Fruit fly (Drosophila melanogaster) whole organism, embryonic: ENCODE data around the gene thoc7.
A peak's percentile ranks its signal among the peaks of the same experiment; 100 is the strongest.

Experiments
- Ada2b ChIP-seq: fragments of 200-800 bp; sonication (Bioruptor generic); IDR thresholded peaks from 2 replicates; pipeline ENCODE4 v1.3.6; 2022; ENCODE audit warnings: missing biosample characterization, missing genetic modification characterization
- Awh ChIP-seq: fragments of 200-800 bp; sonication (Bioruptor generic); IDR thresholded peaks from 2 replicates; pipeline ENCODE4, ENCODE4 v1.3.6; 2022; ENCODE audit warnings: missing biosample characterization, missing genetic modification characterization
- Blimp-1 ChIP-seq: fragments of 200-800 bp; sonication (Bioruptor generic); optimal IDR thresholded peaks from 3 replicates; lab custom pipeline; 2018; ENCODE audit warnings: missing biosample characterization, missing genetic modification characterization, mild to moderate bottlenecking, moderate library complexity, missing genetic modification reagents
- C15 ChIP-seq: fragments of 200-800 bp; sonication (Bioruptor generic); IDR thresholded peaks from 3 replicates; pipeline ENCODE4 v1.3.6; 2022; ENCODE audit warnings: missing biosample characterization, missing genetic modification characterization
- CG12236 ChIP-seq: fragments of 200-800 bp; sonication (Bioruptor generic); optimal IDR thresholded peaks from 2 replicates; lab custom pipeline; 2016; ENCODE audit warnings: missing biosample characterization, missing genetic modification characterization
- CG12659 ChIP-seq: fragments of 200-800 bp; sonication (Bioruptor generic); optimal IDR thresholded peaks from 3 replicates; lab custom pipeline; 2017; ENCODE audit warnings: mild to moderate bottlenecking, missing biosample characterization, missing genetic modification reagents, missing genetic modification characterization
- CG12744 ChIP-seq: fragments of 200-800 bp; sonication (Bioruptor generic); optimal IDR thresholded peaks from 2 replicates; lab custom pipeline; 2016; ENCODE audit warnings: missing biosample characterization, missing genetic modification characterization
- CG13123 ChIP-seq: fragments of 200-800 bp; sonication (Bioruptor generic); optimal IDR thresholded peaks from 2 replicates; lab custom pipeline; 2016; ENCODE audit warnings: missing biosample characterization, missing genetic modification characterization
- CG13775 ChIP-seq: fragments of 200-800 bp; sonication (Bioruptor generic); optimal IDR thresholded peaks from 3 replicates; lab custom pipeline; 2017; ENCODE audit warnings: missing biosample characterization, mild to moderate bottlenecking, missing genetic modification characterization
- CG14050 ChIP-seq: fragments of 200-800 bp; sonication (Bioruptor generic); IDR thresholded peaks from 3 replicates; pipeline ENCODE4 v1.3.6; 2022; ENCODE audit warnings: missing biosample characterization, missing genetic modification characterization
- CG17328 ChIP-seq: fragments of 200-800 bp; sonication (Bioruptor generic); IDR thresholded peaks from 2 replicates; pipeline ENCODE4 v1.3.6; 2022; ENCODE audit warnings: missing biosample characterization, missing genetic modification characterization
- CG17612 ChIP-seq: fragments of 200-800 bp; sonication (Bioruptor generic); IDR thresholded peaks from 2 replicates; pipeline ENCODE4 v1.3.6; 2022; ENCODE audit warnings: missing biosample characterization, missing genetic modification characterization
- CG2120 ChIP-seq: fragments of 200-800 bp; sonication (Bioruptor generic); optimal IDR thresholded peaks from 3 replicates; lab custom pipeline; 2016; ENCODE audit warnings: missing biosample characterization, missing genetic modification characterization
- CG43689 ChIP-seq: fragments of 200-800 bp; sonication (Bioruptor generic); IDR thresholded peaks from 2 replicates; pipeline ENCODE4 v1.3.6; 2022; ENCODE audit warnings: missing biosample characterization, missing genetic modification characterization
- CG6689 ChIP-seq: fragments of 200-800 bp; sonication (Bioruptor generic); IDR thresholded peaks from 2 replicates; pipeline ENCODE4 v1.3.6; 2022; ENCODE audit warnings: missing biosample characterization, missing genetic modification characterization
- CG6791 ChIP-seq: fragments of 200-800 bp; sonication (Bioruptor generic); IDR thresholded peaks from 3 replicates; pipeline ENCODE4 v1.3.6; 2022; ENCODE audit warnings: missing biosample characterization, missing genetic modification characterization; ENCODE audit not compliant: partially characterized antibody
- CG8290 ChIP-seq, 3 experiments: fragments of 200-800 bp; sonication (Bioruptor generic); optimal IDR thresholded peaks; 2 replicates each; lab custom pipeline; 2016 to 2019; ENCODE audit warnings: missing biosample characterization in 3 of 3, missing genetic modification characterization in 3 of 3, mild to moderate bottlenecking in 2 of 3, moderate library complexity in 1 of 3
- D ChIP-seq, 2 experiments: fragments of 200-800 bp in 1 of 2; fragments of >200 bp in 1 of 2; sonication (Bioruptor generic) in 1 of 2; optimal IDR thresholded peaks; 2 replicates in 1 of 2; 3 replicates in 1 of 2; lab custom pipeline; 2017; ENCODE audit warnings: mild to moderate bottlenecking in 1 of 2, missing biosample characterization in 1 of 2, missing genetic modification characterization in 1 of 2, missing genetic modification reagents in 1 of 2
- Dbx ChIP-seq: fragments of 200-800 bp; sonication (Bioruptor generic); IDR thresholded peaks from 3 replicates; pipeline ENCODE4 v1.3.6; 2022; ENCODE audit warnings: missing biosample characterization, missing genetic modification characterization
- Dek ChIP-seq: fragments of 200-800 bp; sonication (Bioruptor generic); optimal IDR thresholded peaks from 3 replicates; lab custom pipeline; 2019; ENCODE audit warnings: missing biosample characterization, mild to moderate bottlenecking, missing genetic modification characterization, moderate library complexity
- Dip3 ChIP-seq: fragments of 200-800 bp; sonication (Bioruptor generic); optimal IDR thresholded peaks from 3 replicates; lab custom pipeline; 2016; ENCODE audit warnings: missing biosample characterization, missing genetic modification characterization
- E2f1 ChIP-seq: fragments of 200-800 bp; sonication (Bioruptor generic); IDR thresholded peaks from 2 replicates; pipeline ENCODE4 v1.3.6; 2022; ENCODE audit warnings: missing biosample characterization, missing genetic modification characterization
- E2f2 ChIP-seq: fragments of 200-800 bp; sonication (Bioruptor generic); IDR thresholded peaks from 2 replicates; pipeline ENCODE4 v1.3.6; 2022; ENCODE audit warnings: missing biosample characterization, missing genetic modification characterization
- Gug ChIP-seq: fragments of 200-800 bp; sonication (Bioruptor generic); IDR thresholded peaks from 4 replicates; pipeline ENCODE4 v1.3.6; 2022; ENCODE audit warnings: missing biosample characterization, missing genetic modification characterization
- HLHmδ ChIP-seq: fragments of 200-800 bp; sonication (Bioruptor generic); optimal IDR thresholded peaks from 2 replicates; lab custom pipeline; 2018; ENCODE audit warnings: missing biosample characterization, mild to moderate bottlenecking, missing genetic modification characterization, moderate library complexity
- Trl ChIP-seq, 3 experiments: fragments of >200 bp in 2 of 3; fragments of 200-800 bp in 1 of 3; sonication (Bioruptor generic) in 1 of 3; optimal IDR thresholded peaks; 2 replicates in 1 of 3; 3 replicates in 2 of 3; lab custom pipeline; 2016 to 2017; ENCODE audit warnings: missing biosample characterization in 1 of 3, missing genetic modification characterization in 1 of 3
- aop ChIP-seq: fragments of 200-800 bp; sonication (Bioruptor generic); IDR thresholded peaks from 2 replicates; pipeline ENCODE4 v1.3.6; 2022; ENCODE audit warnings: missing biosample characterization, missing genetic modification characterization
- bbx ChIP-seq: fragments of 200-800 bp; sonication (Bioruptor generic); IDR thresholded peaks from 2 replicates; pipeline ENCODE4 v1.3.6; 2022; ENCODE audit warnings: missing biosample characterization, missing genetic modification characterization; ENCODE audit not compliant: partially characterized antibody
- cas ChIP-seq: fragments of 200-800 bp; sonication (Bioruptor generic); IDR thresholded peaks from 2 replicates; pipeline ENCODE4 v1.3.6; 2022; ENCODE audit warnings: missing biosample characterization, missing genetic modification characterization
- da ChIP-seq: fragments of 200-800 bp; sonication (Bioruptor generic); optimal IDR thresholded peaks from 2 replicates; lab custom pipeline; 2016; ENCODE audit warnings: missing biosample characterization, missing genetic modification characterization
- eyg ChIP-seq: fragments of 200-800 bp; sonication (Bioruptor generic); optimal IDR thresholded peaks from 3 replicates; lab custom pipeline; 2016; ENCODE audit warnings: missing biosample characterization, missing genetic modification characterization
- fd102C ChIP-seq: fragments of 200-800 bp; sonication (Bioruptor generic); optimal IDR thresholded peaks from 2 replicates; lab custom pipeline; 2018; ENCODE audit warnings: missing biosample characterization, mild to moderate bottlenecking, missing genetic modification characterization, moderate library complexity
- gro ChIP-seq: fragments of 200-800 bp; sonication (Bioruptor generic); optimal IDR thresholded peaks from 2 replicates; lab custom pipeline; 2016; ENCODE audit warnings: missing biosample characterization, missing genetic modification characterization
- insv ChIP-seq, 2 experiments: fragments of 200-800 bp; sonication (Bioruptor generic); optimal IDR thresholded peaks; 3 replicates each; lab custom pipeline; 2016 to 2018; ENCODE audit warnings: missing biosample characterization in 2 of 2, missing genetic modification characterization in 2 of 2
- jumu ChIP-seq: fragments of 200-800 bp; sonication (Bioruptor generic); optimal IDR thresholded peaks from 3 replicates; lab custom pipeline; 2016; ENCODE audit warnings: missing biosample characterization, missing genetic modification characterization
- klu ChIP-seq: fragments of 200-800 bp; sonication (Bioruptor generic); IDR thresholded peaks from 2 replicates; pipeline ENCODE4 v1.3.6; 2022; ENCODE audit warnings: missing biosample characterization, missing genetic modification characterization
- lmd ChIP-seq: fragments of 200-800 bp; sonication (Bioruptor generic); IDR thresholded peaks from 2 replicates; pipeline ENCODE4 v1.3.6; 2022; ENCODE audit warnings: missing biosample characterization, missing genetic modification characterization
- lov ChIP-seq, 2 experiments: fragments of 200-800 bp in 1 of 2; fragments of >200 bp in 1 of 2; sonication (Bioruptor generic) in 1 of 2; IDR thresholded peaks in 1 of 2; optimal IDR thresholded peaks in 1 of 2; 2 replicates in 1 of 2; 3 replicates in 1 of 2; pipeline versions ENCODE4 v1.3.6 to Lab custom; 2017 to 2022; ENCODE audit warnings: missing biosample characterization in 1 of 2, missing genetic modification characterization in 1 of 2
- mirr ChIP-seq: fragments of 200-800 bp; sonication (Bioruptor generic); optimal IDR thresholded peaks from 3 replicates; lab custom pipeline; 2018; ENCODE audit warnings: missing biosample characterization, mild to moderate bottlenecking, missing genetic modification characterization
- mld ChIP-seq: fragments of 200-800 bp; sonication (Bioruptor generic); IDR thresholded peaks from 3 replicates; pipeline ENCODE4 v1.3.6; 2022; ENCODE audit warnings: missing biosample characterization, missing genetic modification characterization; ENCODE audit not compliant: partially characterized antibody
- nau ChIP-seq: fragments of 200-800 bp; sonication (Bioruptor generic); optimal IDR thresholded peaks from 3 replicates; lab custom pipeline; 2017; ENCODE audit warnings: missing biosample characterization, mild to moderate bottlenecking, missing genetic modification characterization, missing genetic modification reagents
- nerfin-2 ChIP-seq: fragments of 200-800 bp; sonication (Bioruptor generic); IDR thresholded peaks from 2 replicates; pipeline ENCODE4 v1.3.6; 2022; ENCODE audit warnings: missing biosample characterization, missing genetic modification characterization; ENCODE audit not compliant: partially characterized antibody
- psq ChIP-seq: fragments of 200-800 bp; sonication (Bioruptor generic); optimal IDR thresholded peaks from 2 replicates; lab custom pipeline; 2017; ENCODE audit warnings: missing biosample characterization, missing genetic modification characterization
- pum ChIP-seq: fragments of 200-800 bp; sonication (Bioruptor generic); optimal IDR thresholded peaks from 2 replicates; lab custom pipeline; 2016; ENCODE audit warnings: missing biosample characterization, missing genetic modification characterization
- rib ChIP-seq: fragments of 200-800 bp; sonication (Bioruptor generic); IDR thresholded peaks from 2 replicates; pipeline ENCODE4 v1.3.6; 2022; ENCODE audit warnings: missing biosample characterization, missing genetic modification characterization
- ro ChIP-seq: fragments of 200-800 bp; sonication (Bioruptor generic); IDR thresholded peaks from 2 replicates; pipeline ENCODE4 v1.3.6; 2022; ENCODE audit warnings: missing biosample characterization, missing genetic modification characterization
- schlank ChIP-seq: fragments of 200-800 bp; sonication (Bioruptor generic); optimal IDR thresholded peaks from 2 replicates; lab custom pipeline; 2018; ENCODE audit warnings: missing biosample characterization, mild to moderate bottlenecking, missing genetic modification characterization
- slbo ChIP-seq: fragments of 200-800 bp; sonication (Bioruptor generic); IDR thresholded peaks from 2 replicates; pipeline ENCODE4 v1.3.6; 2022; ENCODE audit warnings: missing biosample characterization, missing genetic modification characterization
- zfh1 ChIP-seq: fragments of 200-800 bp; sonication (Bioruptor generic); IDR thresholded peaks from 3 replicates; pipeline ENCODE4 v1.3.6; 2022; ENCODE audit warnings: missing biosample characterization, missing genetic modification characterization

Gene thoc7

DNA sequence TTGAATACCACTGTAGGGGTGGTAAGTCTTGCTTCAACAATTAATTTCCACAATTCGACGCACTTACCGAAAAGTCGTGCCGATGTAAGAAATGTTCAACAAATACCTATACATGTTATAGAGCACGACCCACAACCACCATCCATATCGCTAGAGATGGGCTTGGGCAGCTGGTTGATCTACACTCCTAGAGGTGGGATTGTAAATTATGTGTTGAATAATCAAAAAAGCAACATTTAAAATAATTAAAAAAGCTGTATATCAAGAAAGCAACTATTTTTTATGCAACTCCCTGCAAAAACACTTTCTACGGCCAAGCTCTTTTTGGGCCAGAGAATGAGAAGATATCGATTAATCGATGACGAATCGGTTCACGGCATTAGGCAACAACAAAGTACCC lies 28.2 kb downstream of the thoc7 start, which contains the start of the genes CG34140, Mkp and Mtch (continued):
- TF ChIP-seq CG17328 (GFP tag; lab: Robert Waterston, UW) = peak; percentile 71
- TF ChIP-seq jumu (GFP tag; lab: Kevin White, UChicago) = peak; percentile 91
- TF ChIP-seq Awh = peak; percentile 72
- TF ChIP-seq da (GFP tag; lab: Kevin White, UChicago) = peak; percentile 44
- peak; percentile 76 for TF ChIP-seq rib (GFP tag; lab: Robert Waterston, UW)
- peak; percentile 70; the same call in 2 of the 3 replicates for TF ChIP-seq CG14050 (GFP tag; lab: Robert Waterston, UW)
- TF ChIP-seq mirr (GFP tag; lab: Kevin White, UChicago) = no peak
- no peak for TF ChIP-seq HLHmδ (GFP tag; lab: Kevin White, UChicago)
- TF ChIP-seq schlank (tag; lab: Kevin White, UChicago) = no peak
- peak; percentile 95 for TF ChIP-seq CG2120 (GFP tag; lab: Kevin White, UChicago)
- peak; percentile 71 for TF ChIP-seq lmd (GFP tag; lab: Robert Waterston, UW)
- TF ChIP-seq Gug (GFP tag; lab: Robert Waterston, UW) = peak; percentile 83
- no peak for TF ChIP-seq gro (GFP tag; lab: Kevin White, UChicago)
- no peak for TF ChIP-seq CG17612
- TF ChIP-seq C15 (GFP tag; lab: Robert Waterston, UW) = peak; percentile 67; the same call in 1 of the 3 replicates
- 0 out of 2 replicates have a peak, but pooled peaks have one; percentile 29 for TF ChIP-seq CG43689 (GFP tag; lab: Robert Waterston, UW)
- TF ChIP-seq Dbx (GFP tag; lab: Robert Waterston, UW) = peak; percentile 89
- TF ChIP-seq D (optimal IDR thresholded peaks at IDR 0.05; lab: Kevin White, UChicago) = no peak
- peak; percentile 60 for TF ChIP-seq D (GFP tag; optimal IDR thresholded peaks at IDR 0.05; lab: Kevin White, UChicago)
- peak; percentile 27 for TF ChIP-seq fd102C (GFP tag; lab: Kevin White, UChicago)
- peak; percentile 76 for TF ChIP-seq Dek (tag; lab: Kevin White, UChicago)
- peak; percentile 89 for TF ChIP-seq pum (GFP tag; lab: Kevin White, UChicago)
- TF ChIP-seq psq = peak; percentile 55
- TF ChIP-seq eyg (GFP tag; lab: Kevin White, UChicago) = peak; percentile 57
- peak; percentile 67 for TF ChIP-seq CG13123 (GFP tag; lab: Kevin White, UChicago)
- peak; percentile 81 for TF ChIP-seq nerfin-2 (GFP tag; lab: Robert Waterston, UW)
- no peak for TF ChIP-seq lov (optimal IDR thresholded peaks at IDR 0.05; lab: Kevin White, UChicago)
- TF ChIP-seq lov (GFP tag; IDR thresholded peaks at IDR 0.05; lab: Robert Waterston, UW) = peak; percentile 65; the same call in 1 of the 3 replicates
- peak; percentile 82 for TF ChIP-seq CG12744
- TF ChIP-seq CG6689 = peak; percentile 81
- TF ChIP-seq zfh1 = peak; percentile 74
- TF ChIP-seq aop = peak; percentile 63; the same call in 1 of the 2 replicates
- no peak for TF ChIP-seq Blimp-1 (GFP tag; lab: Kevin White, UChicago)
- peak; percentile 74 for TF ChIP-seq klu (GFP tag; lab: Robert Waterston, UW)
- TF ChIP-seq cas = peak; percentile 77
- TF ChIP-seq CG13775 (GFP tag; lab: Kevin White, UChicago) = peak; percentile 87
- peak; percentile 63 for TF ChIP-seq CG12236
- peak; percentile 70 for TF ChIP-seq E2f2
- peak; percentile 88 for TF ChIP-seq slbo (GFP tag; lab: Robert Waterston, UW)
- TF ChIP-seq Ada2b (GFP tag; lab: Robert Waterston, UW) = peak; percentile 73
- no peak for TF ChIP-seq Trl (optimal IDR thresholded peaks at IDR 0.05; lab: Kevin White, UChicago)
- TF ChIP-seq Trl (GFP tag; optimal IDR thresholded peaks at IDR 0.05; lab: Kevin White, UChicago) = peak; percentile 93
- peak; percentile 60; the same call in 1 of the 3 replicates for TF ChIP-seq mld (GFP tag; lab: Robert Waterston, UW)
- no peak for TF ChIP-seq ro
- peak in 1 of 2 experiments; percentile 27 for TF ChIP-seq insv (GFP tag; optimal IDR thresholded peaks at IDR 0.05; lab: Kevin White, UChicago)
- TF ChIP-seq E2f1 (GFP tag; lab: Robert Waterston, UW) = peak; percentile 77
- TF ChIP-seq Dip3 (GFP tag; lab: Kevin White, UChicago) = peak; percentile 93
- peak; percentile 89 for TF ChIP-seq CG12659 (GFP tag; lab: Kevin White, UChicago)
- peak; percentile 85 for TF ChIP-seq bbx (GFP tag; lab: Robert Waterston, UW)
- peak; percentile 88 for TF ChIP-seq CG8290 (GFP tag; optimal IDR thresholded peaks at IDR 0.05; lab: Kevin White, UChicago)
- peak in 1 of 2 experiments; percentile 66 for TF ChIP-seq CG8290 (tag; optimal IDR thresholded peaks at IDR 0.05; lab: Kevin White, UChicago)
- peak; percentile 74; the same call in 2 of the 3 replicates for TF ChIP-seq CG6791
- no peak for TF ChIP-seq nau (GFP tag; lab: Kevin White, UChicago)
